Worm (Caenorhabditis elegans) whole organism, late embryonic: ENCODE data around the gene F46G10.2.

Source experiments
- K02D7.2 ChIP-seq: sonication (generic microtip); optimal IDR thresholded peaks from 2 replicates; lab custom pipeline; 2017; ENCODE audit warnings: mild to moderate bottlenecking, missing genetic modification characterization, missing compliant biosample characterization
- Y22D7AL.16 ChIP-seq: sonication (generic microtip); optimal IDR thresholded peaks from 2 replicates; lab custom pipeline; 2016; ENCODE audit warnings: missing genetic modification characterization, missing compliant biosample characterization
- dmd-4 ChIP-seq: sonication (generic microtip); optimal IDR thresholded peaks from 2 replicates; lab custom pipeline; 2016; ENCODE audit warnings: borderline replicate concordance, missing genetic modification characterization, missing compliant biosample characterization
- fkh-10 ChIP-seq: fragments of 150-350 bp; optimal IDR thresholded peaks from 2 replicates; lab custom pipeline; 2014; ENCODE audit warnings: missing biosample characterization, missing genetic modification reagents, missing genetic modification characterization
- nfya-1 ChIP-seq: sonication (generic microtip); optimal IDR thresholded peaks from 2 replicates; lab custom pipeline; 2017; ENCODE audit warnings: missing genetic modification characterization, mild to moderate bottlenecking, missing compliant biosample characterization, antibody characterized with exemption, moderate library complexity
- pag-3 ChIP-seq: sonication (generic microtip); optimal IDR thresholded peaks from 2 replicates; lab custom pipeline; 2016; ENCODE audit warnings: missing compliant biosample characterization, missing genetic modification characterization, borderline replicate concordance
- pha-4 ChIP-seq: fragments of 150-350 bp; optimal IDR thresholded peaks from 2 replicates; lab custom pipeline; 2018; ENCODE audit warnings: missing biosample characterization, missing genetic modification reagents, missing genetic modification characterization
- pqm-1 ChIP-seq: sonication (generic microtip); optimal IDR thresholded peaks from 2 replicates; lab custom pipeline; 2016; ENCODE audit warnings: missing genetic modification characterization, missing compliant biosample characterization
- ttx-3 ChIP-seq: sonication (generic microtip); optimal IDR thresholded peaks from 2 replicates; lab custom pipeline; 2016; ENCODE audit warnings: missing genetic modification reagents, missing genetic modification characterization, missing compliant biosample characterization

DNA sequence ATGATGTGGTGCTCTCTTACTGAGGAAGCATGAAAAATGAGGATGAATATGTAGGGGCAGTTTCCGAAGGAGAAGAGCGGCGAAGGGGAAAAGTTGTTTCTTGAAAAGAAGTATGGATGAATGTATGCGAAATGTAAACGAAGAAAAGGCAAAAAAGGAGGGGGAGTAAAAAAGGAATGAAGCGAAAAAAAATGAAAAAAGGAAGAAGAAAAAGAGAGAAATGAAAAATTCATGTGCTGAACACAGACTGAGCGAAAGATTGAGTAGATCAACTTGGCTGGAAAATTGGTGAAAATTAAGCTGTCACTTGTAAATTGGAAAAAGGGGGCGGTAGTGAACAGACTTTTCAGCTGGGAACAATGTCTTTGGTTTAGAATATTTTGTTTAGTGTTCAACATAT, 42.1 kb downstream of the F46G10.2 start, which contains the start of gene C49F8.1:
- no peak for TF ChIP-seq pha-4 (tag; lab: Kevin White, UChicago)
- no peak for TF ChIP-seq Y22D7AL.16 (tag; lab: Kevin White, UChicago)
- no peak for TF ChIP-seq pag-3 (tag; lab: Kevin White, UChicago)
- no peak for TF ChIP-seq ttx-3 (tag; lab: Kevin White, UChicago)
- TF ChIP-seq pqm-1 (tag; lab: Kevin White, UChicago), result no peak
- no peak for TF ChIP-seq dmd-4 (tag; lab: Kevin White, UChicago)
- TF ChIP-seq nfya-1 (tag; lab: Kevin White, UChicago), result no peak
- no peak for TF ChIP-seq K02D7.2 (tag; lab: Kevin White, UChicago)
- TF ChIP-seq fkh-10 (GFP tag; lab: Kevin White, UChicago), result no peak
